4 fruit fly cellular contexts compared by ENCODE assay signal in genomic region chr2L:13083423-13084079, dm6.
TF ChIP-seq lines count a peak whose summit lies in the region.

No protein-coding gene starts in this region.

- no peak for TF ChIP-seq CTCF in whole organism, embryonic (GFP tag; optimal IDR thresholded peaks at IDR 0.05; lab: Kevin White, UChicago)

TF ChIP-seq in whole organism, embryonic, 481 proteins besides CTCF, POLR2A, EP300 and RAD21 (continues in another document):
- TF ChIP-seq slou (GFP tag; optimal IDR thresholded peaks at IDR 0.05; lab: Kevin White, UChicago) (peak; percentile 89), gem (tag; optimal IDR thresholded peaks at IDR 0.05; lab: Kevin White, UChicago) (peak; percentile 91), CG3995 (GFP tag; optimal IDR thresholded peaks at IDR 0.05; lab: Kevin White, UChicago) (peak; percentile 33), sr (GFP tag; IDR thresholded peaks at IDR 0.05; lab: Robert Waterston, UW) (peak; percentile 88; the same call in 2 of the 3 replicates), CG11398 (GFP tag; optimal IDR thresholded peaks at IDR 0.05; lab: Kevin White, UChicago) (peak; percentile 68), CG12155 (GFP tag; optimal IDR thresholded peaks at IDR 0.05; lab: Kevin White, UChicago) (peak; percentile 84), CG8765 (GFP tag; IDR thresholded peaks at IDR 0.05; lab: Robert Waterston, UW) (peak; percentile 73; the same call in 1 of the 2 replicates), ttk (GFP tag; IDR thresholded peaks at IDR 0.05; lab: Robert Waterston, UW) (peak; percentile 83), ind (GFP tag; optimal IDR thresholded peaks at IDR 0.05; lab: Kevin White, UChicago) (peak; percentile 86), slbo (GFP tag; IDR thresholded peaks at IDR 0.05; lab: Robert Waterston, UW) (peak; percentile 97), CG2129 (GFP tag; IDR thresholded peaks at IDR 0.05; lab: Robert Waterston, UW; ENCODE audit: partially characterized antibody) (no peak), cas (GFP tag; IDR thresholded peaks at IDR 0.05; lab: Robert Waterston, UW) (peak; percentile 79), wor (GFP tag; IDR thresholded peaks at IDR 0.05; lab: Robert Waterston, UW) (no peak), CG4820 (GFP tag; optimal IDR thresholded peaks at IDR 0.05; lab: Kevin White, UChicago) (peak; percentile 72), Taf1 (GFP tag; IDR thresholded peaks at IDR 0.05; lab: Robert Waterston, UW) (peak; percentile 94), Fer1 (GFP tag; optimal IDR thresholded peaks at IDR 0.05; lab: Kevin White, UChicago) (peak; percentile 86), gsb-n (tag; optimal IDR thresholded peaks at IDR 0.05; lab: Kevin White, UChicago) (peak; percentile 26), Ptx1 (GFP tag; IDR thresholded peaks at IDR 0.05; lab: Robert Waterston, UW) (peak; percentile 91), CG8089 (GFP tag; optimal IDR thresholded peaks at IDR 0.05; lab: Kevin White, UChicago) (peak; percentile 56), row (GFP tag; IDR thresholded peaks at IDR 0.05; lab: Robert Waterston, UW) (peak; percentile 92), C15 (GFP tag; IDR thresholded peaks at IDR 0.05; lab: Robert Waterston, UW) (peak; percentile 91), CG6683 (GFP tag; optimal IDR thresholded peaks at IDR 0.05; lab: Kevin White, UChicago) (peak; percentile 76)

TF ChIP-seq in whole organism, prepupa, 60 proteins besides CTCF, POLR2A, EP300 and RAD21 (continues in another document):
- peak; percentile 59; the same call in 2 of the 3 replicates for TF ChIP-seq CG8119 (GFP tag; IDR thresholded peaks at IDR 0.05; lab: Robert Waterston, UW)
- no peak for TF ChIP-seq CG11762 (GFP tag; optimal IDR thresholded peaks at IDR 0.05; lab: Kevin White, UChicago; ENCODE audit: insufficient read depth)
- TF ChIP-seq CG8632 (GFP tag; optimal IDR thresholded peaks at IDR 0.05; lab: Kevin White, UChicago) = no peak
- peak; percentile 32 for TF ChIP-seq Eip75B (GFP tag; optimal IDR thresholded peaks at IDR 0.05; lab: Kevin White, UChicago)
- no peak for TF ChIP-seq topi (GFP tag; optimal IDR thresholded peaks at IDR 0.05; lab: Kevin White, UChicago)
- peak; percentile 27 for TF ChIP-seq Ets96B (tag; optimal IDR thresholded peaks at IDR 0.05; lab: Kevin White, UChicago)
- TF ChIP-seq Sox14 (GFP tag; optimal IDR thresholded peaks at IDR 0.05; lab: Kevin White, UChicago) = peak; percentile 45
- TF ChIP-seq fkh (GFP tag; optimal IDR thresholded peaks at IDR 0.05; lab: Kevin White, UChicago) = peak; percentile 57
- TF ChIP-seq CG6163 (GFP tag; IDR thresholded peaks at IDR 0.05; lab: Robert Waterston, UW) = peak; percentile 70
- TF ChIP-seq Sox15 (GFP tag; optimal IDR thresholded peaks at IDR 0.05; lab: Kevin White, UChicago) = no peak
- no peak for TF ChIP-seq vri (GFP tag; optimal IDR thresholded peaks at IDR 0.05; lab: Kevin White, UChicago)
- peak; percentile 60 for TF ChIP-seq OdsH (GFP tag; optimal IDR thresholded peaks at IDR 0.05; lab: Kevin White, UChicago)
- no peak for TF ChIP-seq Lpt (GFP tag; optimal IDR thresholded peaks at IDR 0.05; lab: Kevin White, UChicago)
- TF ChIP-seq CG9139 (GFP tag; optimal IDR thresholded peaks at IDR 0.05; lab: Kevin White, UChicago) = no peak
- TF ChIP-seq fd59A (GFP tag; optimal IDR thresholded peaks at IDR 0.05; lab: Kevin White, UChicago) = peak; percentile 6
- peak; percentile 12 for TF ChIP-seq CG4318 (GFP tag; optimal IDR thresholded peaks at IDR 0.05; lab: Kevin White, UChicago)
- TF ChIP-seq salr (GFP tag; optimal IDR thresholded peaks at IDR 0.05; lab: Kevin White, UChicago) = peak in 1 of 2 experiments; percentile 33
- peak; percentile 11 for TF ChIP-seq CG10669 (GFP tag; optimal IDR thresholded peaks at IDR 0.05; lab: Kevin White, UChicago)
- TF ChIP-seq Hr4 (GFP tag; optimal IDR thresholded peaks at IDR 0.05; lab: Kevin White, UChicago) = peak; percentile 70
- TF ChIP-seq Sox102F (GFP tag; optimal IDR thresholded peaks at IDR 0.05; lab: Kevin White, UChicago) = no peak
- TF ChIP-seq acj6 (GFP tag; optimal IDR thresholded peaks at IDR 0.05; lab: Kevin White, UChicago) = peak; percentile 31
- peak; percentile 61 for TF ChIP-seq pdm3 (GFP tag; optimal IDR thresholded peaks at IDR 0.05; lab: Kevin White, UChicago)
- TF ChIP-seq dsx (GFP tag; optimal IDR thresholded peaks at IDR 0.05; lab: Kevin White, UChicago; ENCODE audit: poor library complexity, severe bottlenecking) = no peak

TF ChIP-seq in whole organism, pupa, 21 proteins besides CTCF, POLR2A, EP300 and RAD21:
- TF ChIP-seq Ets98B (GFP tag; IDR thresholded peaks at IDR 0.05; lab: Robert Waterston, UW) = peak; percentile 69
- peak; percentile 5 for TF ChIP-seq CG34367 (tag; optimal IDR thresholded peaks at IDR 0.05; lab: Kevin White, UChicago)
- no peak for TF ChIP-seq EcR (GFP tag; optimal IDR thresholded peaks at IDR 0.05; lab: Kevin White, UChicago)
- 0 out of 2 replicates have a peak, but pooled peaks have one; percentile 22 for TF ChIP-seq rn (GFP tag; IDR thresholded peaks at IDR 0.05; lab: Robert Waterston, UW)
- no peak for TF ChIP-seq gl (tag; optimal IDR thresholded peaks at IDR 0.05; lab: Kevin White, UChicago)
- TF ChIP-seq CG8159 (tag; optimal IDR thresholded peaks at IDR 0.05; lab: Kevin White, UChicago) = peak; percentile 18
- no peak for TF ChIP-seq Snoo (tag; optimal IDR thresholded peaks at IDR 0.05; lab: Kevin White, UChicago)
- peak; percentile 38; the same call in 1 of the 2 replicates for TF ChIP-seq CG12605 (GFP tag; IDR thresholded peaks at IDR 0.05; lab: Robert Waterston, UW)
- no peak for TF ChIP-seq CG10348 (GFP tag; IDR thresholded peaks at IDR 0.05; lab: Robert Waterston, UW)
- no peak for TF ChIP-seq CG13204 (GFP tag; optimal IDR thresholded peaks at IDR 0.05; lab: Kevin White, UChicago)
- TF ChIP-seq CG17806 (tag; optimal IDR thresholded peaks at IDR 0.05; lab: Kevin White, UChicago) = peak; percentile 45
- no peak for TF ChIP-seq CG15710 (tag; optimal IDR thresholded peaks at IDR 0.05; lab: Kevin White, UChicago)
- TF ChIP-seq D1 (tag; optimal IDR thresholded peaks at IDR 0.05; lab: Kevin White, UChicago) = no peak
- TF ChIP-seq CG8301 (tag; optimal IDR thresholded peaks at IDR 0.05; lab: Kevin White, UChicago) = peak; percentile 51
- peak; percentile 72; the same call in 2 of the 3 replicates for TF ChIP-seq CG4496 (GFP tag; IDR thresholded peaks at IDR 0.05; lab: Robert Waterston, UW)
- TF ChIP-seq Pif1A (GFP tag; optimal IDR thresholded peaks at IDR 0.05; lab: Kevin White, UChicago) = peak; percentile 38
- TF ChIP-seq CG14655 (GFP tag; optimal IDR thresholded peaks at IDR 0.05; lab: Kevin White, UChicago) = peak; percentile 57
- TF ChIP-seq fd96Ca (GFP tag; IDR thresholded peaks at IDR 0.05; lab: Robert Waterston, UW) = peak; percentile 72
- no peak for TF ChIP-seq Pif1B (GFP tag; optimal IDR thresholded peaks at IDR 0.05; lab: Kevin White, UChicago)
- TF ChIP-seq CG32121 (GFP tag; IDR thresholded peaks at IDR 0.05; lab: Robert Waterston, UW) = peak; percentile 71
- TF ChIP-seq CG9948 (tag; optimal IDR thresholded peaks at IDR 0.05; lab: Kevin White, UChicago) = peak; percentile 47

TF ChIP-seq in whole organism, wandering third instar larva, 38 proteins besides CTCF, POLR2A, EP300 and RAD21:
- TF ChIP-seq sv (GFP tag; optimal IDR thresholded peaks at IDR 0.05; lab: Kevin White, UChicago) = peak; percentile 85
- TF ChIP-seq CG32264 (GFP tag; optimal IDR thresholded peaks at IDR 0.05; lab: Kevin White, UChicago) = no peak

Comparison
In these comparisons a context has a peak if more than half of its experiments do, and no peak if none do; other contexts are left out.
1. Of the 7 proteins assayed by ChIP-seq in both whole organism, embryonic and whole organism, prepupa: peak only in whole organism, embryonic: Blimp-1, CG16779, CG6854, Gug and Sox102F; only in whole organism, prepupa: none; in both: none; in neither: 2.